Fruit fly (Drosophila melanogaster): ENCODE data around the gene CG42788.
A peak's percentile ranks its signal among the peaks of the same experiment; 100 is the strongest.

The CG42788 gene

dm6 chr3R:15113584-15113983 is 18.1 kb downstream of the CG42788 start (continued):
- TF ChIP-seq dsx (GFP tag; optimal IDR thresholded peaks at IDR 0.05; ENCODE audit: poor library complexity, severe bottlenecking) (no peak), esn (GFP tag; optimal IDR thresholded peaks at IDR 0.05) (no peak), Gug (GFP tag; IDR thresholded peaks at IDR 0.05) (peak; percentile 10; the same call in 1 of the 2 replicates), CG6163 (GFP tag; IDR thresholded peaks at IDR 0.05) (peak; percentile 51; the same call in 1 of the 3 replicates), CG3919 (GFP tag; optimal IDR thresholded peaks at IDR 0.05) (peak; percentile 48), CG10631 (GFP tag; optimal IDR thresholded peaks at IDR 0.05) (peak; percentile 50), Smox (GFP tag; optimal IDR thresholded peaks at IDR 0.05) (no peak), CG11294 (GFP tag; IDR thresholded peaks at IDR 0.05) (no peak), CG1621 (tag; optimal IDR thresholded peaks at IDR 0.05) (no peak), fd59A (GFP tag; optimal IDR thresholded peaks at IDR 0.05) (no peak), CG11762 (GFP tag; optimal IDR thresholded peaks at IDR 0.05; ENCODE audit: insufficient read depth) (no peak), CG15336 (GFP tag; IDR thresholded peaks at IDR 0.05) (peak; percentile 74), CG6276 (GFP tag; optimal IDR thresholded peaks at IDR 0.05) (peak; percentile 46), Eip75B (GFP tag; optimal IDR thresholded peaks at IDR 0.05) (no peak), achi (GFP tag; optimal IDR thresholded peaks at IDR 0.05) (peak; percentile 61), Eip93F (GFP tag; optimal IDR thresholded peaks at IDR 0.05) (no peak), vri (GFP tag; optimal IDR thresholded peaks at IDR 0.05) (no peak), CG8632 (GFP tag; optimal IDR thresholded peaks at IDR 0.05) (no peak), Met (GFP tag; optimal IDR thresholded peaks at IDR 0.05) (no peak), CG16779 (tag; optimal IDR thresholded peaks at IDR 0.05) (no peak), CG32006 (GFP tag; optimal IDR thresholded peaks at IDR 0.05) (peak; percentile 78), CG31627 (GFP tag; optimal IDR thresholded peaks at IDR 0.05) (no peak), Ets96B (tag; optimal IDR thresholded peaks at IDR 0.05) (peak; percentile 51), CG4318 (GFP tag; optimal IDR thresholded peaks at IDR 0.05) (peak; percentile 49), Sox15 (GFP tag; optimal IDR thresholded peaks at IDR 0.05) (no peak), CG6792 (GFP tag; optimal IDR thresholded peaks at IDR 0.05) (no peak), CG6854 (GFP tag; optimal IDR thresholded peaks at IDR 0.05) (no peak), OdsH (GFP tag; optimal IDR thresholded peaks at IDR 0.05) (peak; percentile 45)

- TF ChIP-seq CG6163 (GFP tag; IDR thresholded peaks at IDR 0.05): peak; percentile 88
- TF ChIP-seq Eip93F (GFP tag; optimal IDR thresholded peaks at IDR 0.05): no peak
- TF ChIP-seq Hr4 (GFP tag; optimal IDR thresholded peaks at IDR 0.05): no peak
- TF ChIP-seq fd59A (GFP tag; optimal IDR thresholded peaks at IDR 0.05): no peak
- peak; percentile 37 for TF ChIP-seq pdm3 (GFP tag; optimal IDR thresholded peaks at IDR 0.05)
- peak; percentile 75 for TF ChIP-seq CG8119 (GFP tag; IDR thresholded peaks at IDR 0.05)
- TF ChIP-seq dsx (GFP tag; optimal IDR thresholded peaks at IDR 0.05; ENCODE audit: poor library complexity, severe bottlenecking): peak; percentile 68
- no peak for TF ChIP-seq Blimp-1 (GFP tag; optimal IDR thresholded peaks at IDR 0.05)
- TF ChIP-seq net (GFP tag; optimal IDR thresholded peaks at IDR 0.05): peak; percentile 39
- no peak for TF ChIP-seq OdsH (GFP tag; optimal IDR thresholded peaks at IDR 0.05)
- no peak for TF ChIP-seq Sox102F (GFP tag; optimal IDR thresholded peaks at IDR 0.05)
- TF ChIP-seq CG11762 (GFP tag; optimal IDR thresholded peaks at IDR 0.05; ENCODE audit: insufficient read depth): no peak
- no peak for TF ChIP-seq svp (GFP tag)
- no peak for TF ChIP-seq lz (GFP tag; optimal IDR thresholded peaks at IDR 0.05)
- no peak for TF ChIP-seq CG1621 (tag; optimal IDR thresholded peaks at IDR 0.05)
- TF ChIP-seq CG10669 (GFP tag; optimal IDR thresholded peaks at IDR 0.05): no peak
- TF ChIP-seq CG4318 (GFP tag; optimal IDR thresholded peaks at IDR 0.05): no peak
- peak; percentile 9 for TF ChIP-seq CG7368 (GFP tag; optimal IDR thresholded peaks at IDR 0.05)
- TF ChIP-seq topi (GFP tag; optimal IDR thresholded peaks at IDR 0.05): no peak
- peak; percentile 57; the same call in 2 of the 3 replicates for TF ChIP-seq eg (GFP tag; IDR thresholded peaks at IDR 0.05)
- TF ChIP-seq achi (GFP tag; optimal IDR thresholded peaks at IDR 0.05): no peak
- TF ChIP-seq CG6808 (GFP tag; optimal IDR thresholded peaks at IDR 0.05): peak; percentile 50
- TF ChIP-seq Smox (GFP tag; optimal IDR thresholded peaks at IDR 0.05): no peak
- no peak for TF ChIP-seq acj6 (GFP tag; optimal IDR thresholded peaks at IDR 0.05)
- no peak for TF ChIP-seq fd85E (GFP tag; optimal IDR thresholded peaks at IDR 0.05)
- peak; percentile 57; the same call in 1 of the 2 replicates for TF ChIP-seq CG15336 (GFP tag; IDR thresholded peaks at IDR 0.05)
- TF ChIP-seq CG3032 (tag; optimal IDR thresholded peaks at IDR 0.05): peak; percentile 39
- TF ChIP-seq CG9139 (GFP tag; optimal IDR thresholded peaks at IDR 0.05): peak; percentile 7
- TF ChIP-seq Lpt (GFP tag; optimal IDR thresholded peaks at IDR 0.05): peak; percentile 59
- TF ChIP-seq CG6276 (GFP tag; optimal IDR thresholded peaks at IDR 0.05): no peak
- peak; percentile 26 for TF ChIP-seq CG34406 (GFP tag; optimal IDR thresholded peaks at IDR 0.05)
- TF ChIP-seq Met (GFP tag; optimal IDR thresholded peaks at IDR 0.05): no peak
- TF ChIP-seq CG3919 (GFP tag; optimal IDR thresholded peaks at IDR 0.05): peak; percentile 38
- peak; percentile 20 for TF ChIP-seq CG8632 (GFP tag; optimal IDR thresholded peaks at IDR 0.05)
- no peak for TF ChIP-seq cyc (GFP tag; optimal IDR thresholded peaks at IDR 0.05)
- no peak for TF ChIP-seq fkh (GFP tag; optimal IDR thresholded peaks at IDR 0.05)
Observed at dm6 chr3R:15112232-15112631, 19.5 kb downstream of the CG42788 start.
